Fruit fly (Drosophila melanogaster) whole organism, pupa: ENCODE results near the gene Mcm2.

ENCODE experiments used
- CG10348 ChIP-seq: fragments of 200-800 bp; sonication (Bioruptor generic); IDR thresholded peaks from 2 replicates; pipeline ENCODE4 v1.3.6; 2022; ENCODE audit warnings: missing biosample characterization, missing genetic modification characterization
- CG17806 ChIP-seq: fragments of 200-800 bp; sonication (Bioruptor generic); optimal IDR thresholded peaks from 2 replicates; lab custom pipeline; 2018; ENCODE audit warnings: missing biosample characterization, mild to moderate bottlenecking, missing genetic modification characterization, moderate library complexity
- CG34367 ChIP-seq: fragments of 200-800 bp; sonication (Bioruptor generic); optimal IDR thresholded peaks from 2 replicates; lab custom pipeline; 2018; ENCODE audit warnings: missing biosample characterization, mild to moderate bottlenecking, missing genetic modification characterization
- CG4496 ChIP-seq: fragments of 200-800 bp; sonication (Bioruptor generic); IDR thresholded peaks from 3 replicates; pipeline ENCODE4 v1.3.6; 2022; ENCODE audit warnings: missing biosample characterization, missing genetic modification characterization
- CG9948 ChIP-seq: fragments of 200-800 bp; sonication (Bioruptor generic); optimal IDR thresholded peaks from 2 replicates; lab custom pipeline; 2018; ENCODE audit warnings: missing biosample characterization, mild to moderate bottlenecking, missing genetic modification characterization, moderate library complexity
- D1 ChIP-seq: fragments of 200-800 bp; sonication (Bioruptor generic); optimal IDR thresholded peaks from 2 replicates; lab custom pipeline; 2018; ENCODE audit warnings: missing biosample characterization, mild to moderate bottlenecking, missing genetic modification characterization, moderate library complexity
- EcR ChIP-seq: fragments of 200-800 bp; sonication (Bioruptor generic); optimal IDR thresholded peaks from 3 replicates; lab custom pipeline; 2019; ENCODE audit warnings: missing biosample characterization, missing genetic modification characterization, mild to moderate bottlenecking, moderate library complexity, missing genetic modification reagents
- Pif1B ChIP-seq: fragments of 200-800 bp; sonication (Bioruptor generic); optimal IDR thresholded peaks from 3 replicates; lab custom pipeline; 2016; ENCODE audit warnings: missing biosample characterization, missing genetic modification characterization
- Snoo ChIP-seq: fragments of 200-800 bp; sonication (Bioruptor generic); optimal IDR thresholded peaks from 3 replicates; lab custom pipeline; 2017; ENCODE audit warnings: missing biosample characterization, mild to moderate bottlenecking, missing genetic modification characterization, inconsistent platforms
- gl ChIP-seq: fragments of 200-800 bp; sonication (Bioruptor generic); optimal IDR thresholded peaks from 2 replicates; lab custom pipeline; 2018; ENCODE audit warnings: missing biosample characterization, mild to moderate bottlenecking, missing genetic modification characterization
- rn ChIP-seq: fragments of 200-800 bp; sonication (Bioruptor generic); IDR thresholded peaks from 2 replicates; pipeline ENCODE4 v1.3.6; 2022; ENCODE audit warnings: missing biosample characterization, missing genetic modification characterization

DNA sequence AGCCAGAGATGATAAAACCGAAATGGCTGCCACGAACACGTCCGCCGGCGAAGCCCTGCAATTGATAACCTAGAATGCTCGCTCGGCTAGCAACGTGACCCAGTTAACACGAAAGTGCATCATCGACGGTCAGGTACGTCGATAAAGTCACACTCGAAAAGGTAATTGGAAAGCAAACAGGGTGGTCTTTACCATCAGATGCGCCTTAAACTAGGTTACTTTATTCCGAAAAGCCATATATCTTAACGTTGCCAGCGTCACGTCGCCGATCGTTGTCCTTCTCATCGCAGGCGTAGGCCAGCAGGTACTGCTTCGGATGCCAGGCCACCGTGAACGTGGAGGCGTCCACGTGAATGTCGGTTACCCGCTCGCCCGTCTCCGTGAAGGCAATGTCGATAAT is 42.5 kb downstream of the Mcm2 start:
- no peak for TF ChIP-seq CG10348
- TF ChIP-seq EcR (GFP tag; lab: Kevin White, UChicago), result no peak
- no peak for TF ChIP-seq CG4496
- TF ChIP-seq CG9948 (tag; lab: Kevin White, UChicago), result no peak
- no peak for TF ChIP-seq CG34367 (tag; lab: Kevin White, UChicago)
- TF ChIP-seq gl (tag; lab: Kevin White, UChicago), result no peak
- TF ChIP-seq Pif1B, result no peak
- TF ChIP-seq rn, result no peak
- no peak for TF ChIP-seq CG17806 (tag; lab: Kevin White, UChicago)
- no peak for TF ChIP-seq D1 (tag; lab: Kevin White, UChicago)
- no peak for TF ChIP-seq Snoo (tag; lab: Kevin White, UChicago)
